5 fruit fly cellular contexts compared by ENCODE assay signal in genomic region chr3R:21649053-21649821, dm6.
TF ChIP-seq lines count a peak whose summit lies in the region.

No protein-coding gene starts in this region.

- TF ChIP-seq CTCF in whole organism, embryonic (GFP tag; optimal IDR thresholded peaks at IDR 0.05; lab: Kevin White, UChicago): no peak

TF ChIP-seq in whole organism, 6 proteins besides CTCF, POLR2A, EP300 and RAD21:
- TF ChIP-seq pan (optimal IDR thresholded peaks at IDR 0.05; lab: Kevin White, UChicago) (peak; percentile 74), CG8478 (optimal IDR thresholded peaks at IDR 0.05; lab: Kevin White, UChicago) (no peak)

TF ChIP-seq in whole organism, embryonic, 481 proteins besides CTCF, POLR2A, EP300 and RAD21:
- no peak for TF ChIP-seq CG15696 (tag; optimal IDR thresholded peaks at IDR 0.05; lab: Kevin White, UChicago)
- TF ChIP-seq gem (tag; optimal IDR thresholded peaks at IDR 0.05; lab: Kevin White, UChicago): peak; percentile 7
- TF ChIP-seq CG4360 (GFP tag; IDR thresholded peaks at IDR 0.05; lab: Robert Waterston, UW): peak; percentile 54; the same call in 1 of the 2 replicates
- no peak for TF ChIP-seq sr (GFP tag; IDR thresholded peaks at IDR 0.05; lab: Robert Waterston, UW)
- no peak for TF ChIP-seq gro (GFP tag; optimal IDR thresholded peaks at IDR 0.05; lab: Kevin White, UChicago)
- TF ChIP-seq Myb (GFP tag; optimal IDR thresholded peaks at IDR 0.05; lab: Kevin White, UChicago): no peak
- TF ChIP-seq phol (tag; optimal IDR thresholded peaks at IDR 0.05; lab: Kevin White, UChicago): no peak
- no peak for TF ChIP-seq mam (GFP tag; optimal IDR thresholded peaks at IDR 0.05; lab: Kevin White, UChicago)
- peak; percentile 24 for TF ChIP-seq lbe (GFP tag; optimal IDR thresholded peaks at IDR 0.05; lab: Kevin White, UChicago)
- peak; percentile 4 for TF ChIP-seq CG2712 (tag; optimal IDR thresholded peaks at IDR 0.05; lab: Kevin White, UChicago)

TF ChIP-seq in whole organism, prepupa, 60 proteins besides CTCF, POLR2A, EP300 and RAD21 (continues in another document):
- TF ChIP-seq ss (GFP tag; optimal IDR thresholded peaks at IDR 0.05; lab: Kevin White, UChicago): peak; percentile 32 to 51
- TF ChIP-seq Ets96B (tag; optimal IDR thresholded peaks at IDR 0.05; lab: Kevin White, UChicago): peak; percentile 89
- TF ChIP-seq acj6 (GFP tag; optimal IDR thresholded peaks at IDR 0.05; lab: Kevin White, UChicago): peak; percentile 69
- TF ChIP-seq CG3919 (GFP tag; optimal IDR thresholded peaks at IDR 0.05; lab: Kevin White, UChicago): peak; percentile 46
- no peak for TF ChIP-seq Hr4 (GFP tag; optimal IDR thresholded peaks at IDR 0.05; lab: Kevin White, UChicago)
- TF ChIP-seq esn (GFP tag; optimal IDR thresholded peaks at IDR 0.05; lab: Kevin White, UChicago): peak; percentile 55
- TF ChIP-seq CG6854 (GFP tag; optimal IDR thresholded peaks at IDR 0.05; lab: Kevin White, UChicago): no peak
- peak; percentile 27 for TF ChIP-seq cyc (GFP tag; optimal IDR thresholded peaks at IDR 0.05; lab: Kevin White, UChicago)
- no peak for TF ChIP-seq CG4318 (GFP tag; optimal IDR thresholded peaks at IDR 0.05; lab: Kevin White, UChicago)
- TF ChIP-seq CG6163 (GFP tag; IDR thresholded peaks at IDR 0.05; lab: Robert Waterston, UW): peak; percentile 12; the same call in 1 of the 3 replicates
- no peak; the same call in 1 of the 2 replicates for TF ChIP-seq CG15336 (GFP tag; IDR thresholded peaks at IDR 0.05; lab: Robert Waterston, UW)
- no peak for TF ChIP-seq CG11294 (GFP tag; IDR thresholded peaks at IDR 0.05; lab: Robert Waterston, UW)
- no peak for TF ChIP-seq CG1621 (tag; optimal IDR thresholded peaks at IDR 0.05; lab: Kevin White, UChicago)
- TF ChIP-seq Smox (GFP tag; optimal IDR thresholded peaks at IDR 0.05; lab: Kevin White, UChicago): peak; percentile 18
- TF ChIP-seq CG6792 (GFP tag; optimal IDR thresholded peaks at IDR 0.05; lab: Kevin White, UChicago): peak; percentile 4
- no peak for TF ChIP-seq vri (GFP tag; optimal IDR thresholded peaks at IDR 0.05; lab: Kevin White, UChicago)
- peak; percentile 36 for TF ChIP-seq topi (GFP tag; optimal IDR thresholded peaks at IDR 0.05; lab: Kevin White, UChicago)
- TF ChIP-seq CG11902 (GFP tag; optimal IDR thresholded peaks at IDR 0.05; lab: Kevin White, UChicago): peak; percentile 23
- TF ChIP-seq OdsH (GFP tag; optimal IDR thresholded peaks at IDR 0.05; lab: Kevin White, UChicago): peak; percentile 66
- TF ChIP-seq Hr38 (GFP tag; optimal IDR thresholded peaks at IDR 0.05; lab: Kevin White, UChicago): no peak
- TF ChIP-seq Met (GFP tag; optimal IDR thresholded peaks at IDR 0.05; lab: Kevin White, UChicago): peak; percentile 41
- TF ChIP-seq Eip75B (GFP tag; optimal IDR thresholded peaks at IDR 0.05; lab: Kevin White, UChicago): peak; percentile 26
- TF ChIP-seq dac (GFP tag; optimal IDR thresholded peaks at IDR 0.05; lab: Kevin White, UChicago): no peak
- TF ChIP-seq CG31627 (GFP tag; optimal IDR thresholded peaks at IDR 0.05; lab: Kevin White, UChicago): peak; percentile 16
- peak; percentile 55 for TF ChIP-seq Sox15 (GFP tag; optimal IDR thresholded peaks at IDR 0.05; lab: Kevin White, UChicago)
- TF ChIP-seq CG9139 (GFP tag; optimal IDR thresholded peaks at IDR 0.05; lab: Kevin White, UChicago): peak; percentile 55
- TF ChIP-seq CG10631 (GFP tag; optimal IDR thresholded peaks at IDR 0.05; lab: Kevin White, UChicago): peak; percentile 78

TF ChIP-seq in whole organism, pupa, 21 proteins besides CTCF, POLR2A, EP300 and RAD21:
- peak; percentile 11 for TF ChIP-seq gl (tag; optimal IDR thresholded peaks at IDR 0.05; lab: Kevin White, UChicago)
- TF ChIP-seq CG9948 (tag; optimal IDR thresholded peaks at IDR 0.05; lab: Kevin White, UChicago): peak; percentile 92
- peak; percentile 77 for TF ChIP-seq EcR (GFP tag; optimal IDR thresholded peaks at IDR 0.05; lab: Kevin White, UChicago)
- peak; percentile 27 for TF ChIP-seq CG13204 (GFP tag; optimal IDR thresholded peaks at IDR 0.05; lab: Kevin White, UChicago)
- TF ChIP-seq CG17806 (tag; optimal IDR thresholded peaks at IDR 0.05; lab: Kevin White, UChicago): peak; percentile 91
- peak; percentile 47 for TF ChIP-seq CG14655 (GFP tag; optimal IDR thresholded peaks at IDR 0.05; lab: Kevin White, UChicago)
- no peak for TF ChIP-seq CG4496 (GFP tag; IDR thresholded peaks at IDR 0.05; lab: Robert Waterston, UW)
- no peak for TF ChIP-seq CG12605 (GFP tag; IDR thresholded peaks at IDR 0.05; lab: Robert Waterston, UW)
- peak; percentile 88 for TF ChIP-seq CG15710 (tag; optimal IDR thresholded peaks at IDR 0.05; lab: Kevin White, UChicago)
- TF ChIP-seq CG8159 (tag; optimal IDR thresholded peaks at IDR 0.05; lab: Kevin White, UChicago): peak; percentile 91
- no peak for TF ChIP-seq fd96Ca (GFP tag; IDR thresholded peaks at IDR 0.05; lab: Robert Waterston, UW)
- no peak for TF ChIP-seq Pif1B (GFP tag; optimal IDR thresholded peaks at IDR 0.05; lab: Kevin White, UChicago)
- no peak for TF ChIP-seq Ets98B (GFP tag; IDR thresholded peaks at IDR 0.05; lab: Robert Waterston, UW)
- no peak for TF ChIP-seq CG8301 (tag; optimal IDR thresholded peaks at IDR 0.05; lab: Kevin White, UChicago)
- TF ChIP-seq Pif1A (GFP tag; optimal IDR thresholded peaks at IDR 0.05; lab: Kevin White, UChicago): no peak
- no peak for TF ChIP-seq Snoo (tag; optimal IDR thresholded peaks at IDR 0.05; lab: Kevin White, UChicago)
- TF ChIP-seq CG32121 (GFP tag; IDR thresholded peaks at IDR 0.05; lab: Robert Waterston, UW): no peak
- peak; percentile 76 for TF ChIP-seq CG34367 (tag; optimal IDR thresholded peaks at IDR 0.05; lab: Kevin White, UChicago)
- TF ChIP-seq CG10348 (GFP tag; IDR thresholded peaks at IDR 0.05; lab: Robert Waterston, UW): no peak
- TF ChIP-seq D1 (tag; optimal IDR thresholded peaks at IDR 0.05; lab: Kevin White, UChicago): peak; percentile 55
- TF ChIP-seq rn (GFP tag; IDR thresholded peaks at IDR 0.05; lab: Robert Waterston, UW): peak; percentile 33; the same call in 1 of the 2 replicates

TF ChIP-seq in whole organism, wandering third instar larva, 38 proteins besides CTCF, POLR2A, EP300 and RAD21:
- no peak for TF ChIP-seq Hr78 (GFP tag; optimal IDR thresholded peaks at IDR 0.05; lab: Kevin White, UChicago)
- peak; percentile 45 for TF ChIP-seq rgr (GFP tag; optimal IDR thresholded peaks at IDR 0.05; lab: Kevin White, UChicago)
- no peak for TF ChIP-seq Vsx2 (GFP tag; optimal IDR thresholded peaks at IDR 0.05; lab: Kevin White, UChicago; ENCODE audit: partially characterized antibody)
- no peak for TF ChIP-seq Myc (optimal IDR thresholded peaks at IDR 0.05; lab: Kevin White, UChicago)
- TF ChIP-seq woc (GFP tag; optimal IDR thresholded peaks at IDR 0.05; lab: Kevin White, UChicago): no peak
- TF ChIP-seq sage (GFP tag; optimal IDR thresholded peaks at IDR 0.05; lab: Kevin White, UChicago): no peak
- no peak for TF ChIP-seq Hr83 (GFP tag; optimal IDR thresholded peaks at IDR 0.05; lab: Kevin White, UChicago; ENCODE audit: poor library complexity, severe bottlenecking)
- TF ChIP-seq sv (GFP tag; optimal IDR thresholded peaks at IDR 0.05; lab: Kevin White, UChicago): no peak
- no peak for TF ChIP-seq CG9705 (GFP tag; optimal IDR thresholded peaks at IDR 0.05; lab: Kevin White, UChicago)
- no peak for TF ChIP-seq tai (GFP tag; optimal IDR thresholded peaks at IDR 0.05; lab: Kevin White, UChicago)
- TF ChIP-seq Mio (GFP tag; optimal IDR thresholded peaks at IDR 0.05; lab: Kevin White, UChicago): no peak
- TF ChIP-seq CG32264 (GFP tag; optimal IDR thresholded peaks at IDR 0.05; lab: Kevin White, UChicago): no peak
- peak; percentile 61 for TF ChIP-seq psq (GFP tag; optimal IDR thresholded peaks at IDR 0.05; lab: Kevin White, UChicago)
- no peak for TF ChIP-seq dl (GFP tag; optimal IDR thresholded peaks at IDR 0.05; lab: Kevin White, UChicago; ENCODE audit: insufficient read depth in 1 of 2, partially characterized antibody in 2 of 2)
- no peak for TF ChIP-seq Hnf4 (GFP tag; optimal IDR thresholded peaks at IDR 0.05; lab: Kevin White, UChicago)
- TF ChIP-seq Jra (GFP tag; optimal IDR thresholded peaks at IDR 0.05; lab: Kevin White, UChicago): no peak
- peak; percentile 85 for TF ChIP-seq HLH106 (tag; optimal IDR thresholded peaks at IDR 0.05; lab: Kevin White, UChicago)
- peak; percentile 32 for TF ChIP-seq brk (GFP tag; optimal IDR thresholded peaks at IDR 0.05; lab: Kevin White, UChicago)
- peak; percentile 17 for TF ChIP-seq CrebA (GFP tag; optimal IDR thresholded peaks at IDR 0.05; lab: Kevin White, UChicago; ENCODE audit: borderline replicate concordance)
- TF ChIP-seq br (GFP tag; optimal IDR thresholded peaks at IDR 0.05; lab: Kevin White, UChicago): no peak
- peak; percentile 28 for TF ChIP-seq Rel (GFP tag; optimal IDR thresholded peaks at IDR 0.05; lab: Kevin White, UChicago)
- TF ChIP-seq Rel (tag; optimal IDR thresholded peaks at IDR 0.05; lab: Kevin White, UChicago): peak; percentile 94
- peak; percentile 39 for TF ChIP-seq pan (optimal IDR thresholded peaks at IDR 0.05; lab: Kevin White, UChicago)
- no peak for TF ChIP-seq fru (GFP tag; optimal IDR thresholded peaks at IDR 0.05; lab: Kevin White, UChicago)
- TF ChIP-seq Sp1 (GFP tag; optimal IDR thresholded peaks at IDR 0.05; lab: Kevin White, UChicago): peak; percentile 85
- peak; percentile 48 for TF ChIP-seq OdsH (GFP tag; optimal IDR thresholded peaks at IDR 0.05; lab: Kevin White, UChicago)
- no peak for TF ChIP-seq N (GFP tag; optimal IDR thresholded peaks at IDR 0.05; lab: Kevin White, UChicago)
- TF ChIP-seq dmrt93B (GFP tag; optimal IDR thresholded peaks at IDR 0.05; lab: Kevin White, UChicago): peak; percentile 69
- peak in 1 of 2 experiments; percentile 49 for TF ChIP-seq foxo (GFP tag; optimal IDR thresholded peaks at IDR 0.05; lab: Kevin White, UChicago)
- TF ChIP-seq GATAd (GFP tag; optimal IDR thresholded peaks at IDR 0.05; lab: Kevin White, UChicago): no peak
- no peak for TF ChIP-seq lola (GFP tag; optimal IDR thresholded peaks at IDR 0.05; lab: Kevin White, UChicago)
- TF ChIP-seq Dif (GFP tag; optimal IDR thresholded peaks at IDR 0.05; lab: Kevin White, UChicago; ENCODE audit: partially characterized antibody): no peak
- no peak for TF ChIP-seq ey (GFP tag; optimal IDR thresholded peaks at IDR 0.05; lab: Kevin White, UChicago)
- no peak for TF ChIP-seq Dfd (GFP tag; optimal IDR thresholded peaks at IDR 0.05; lab: Kevin White, UChicago)
- no peak for TF ChIP-seq Abd-B (GFP tag; optimal IDR thresholded peaks at IDR 0.05; lab: Kevin White, UChicago)
- TF ChIP-seq jim (GFP tag; optimal IDR thresholded peaks at IDR 0.05; lab: Kevin White, UChicago): no peak
- TF ChIP-seq h (GFP tag; optimal IDR thresholded peaks at IDR 0.05; lab: Kevin White, UChicago): peak; percentile 35
- no peak for TF ChIP-seq dsf (GFP tag; optimal IDR thresholded peaks at IDR 0.05; lab: Kevin White, UChicago; ENCODE audit: borderline replicate concordance)
- TF ChIP-seq usp (GFP tag; optimal IDR thresholded peaks at IDR 0.05; lab: Kevin White, UChicago): no peak
